Worm (Caenorhabditis elegans) whole organism, L3 larva: ENCODE measurements around the gene erfa-3.

Experiments used
- aly-2 ChIP-seq: fragments of 150-350 bp; optimal IDR thresholded peaks from 2 replicates; lab custom pipeline; 2014; ENCODE audit warnings: missing biosample characterization, missing genetic modification characterization
- ama-1 ChIP-seq: fragments of 150-350 bp; optimal IDR thresholded peaks from 2 replicates; lab custom pipeline; 2018
- ceh-28 ChIP-seq: fragments of 150-350 bp; optimal IDR thresholded peaks from 2 replicates; lab custom pipeline; 2014; ENCODE audit warnings: missing biosample characterization, missing genetic modification reagents, missing genetic modification characterization
- ceh-82 ChIP-seq: fragments of 150-350 bp; optimal IDR thresholded peaks from 2 replicates; lab custom pipeline; 2014; ENCODE audit warnings: missing biosample characterization, missing genetic modification characterization
- egl-5 ChIP-seq: fragments of 150-350 bp; optimal IDR thresholded peaks from 2 replicates; lab custom pipeline; 2017; ENCODE audit warnings: missing biosample characterization, missing genetic modification reagents, missing genetic modification characterization, inconsistent platforms
- fkh-10 ChIP-seq: sonication (generic microtip); optimal IDR thresholded peaks from 2 replicates; lab custom pipeline; 2017; ENCODE audit warnings: missing biosample characterization, missing genetic modification reagents, missing genetic modification characterization
- fos-1 ChIP-seq: fragments of 150-350 bp; optimal IDR thresholded peaks from 2 replicates; lab custom pipeline; 2014; ENCODE audit warnings: missing biosample characterization, missing genetic modification characterization
- mdl-1 ChIP-seq: fragments of 150-350 bp; optimal IDR thresholded peaks from 2 replicates; lab custom pipeline; 2014; ENCODE audit warnings: missing biosample characterization, missing genetic modification characterization
- nhr-76 ChIP-seq: fragments of 150-350 bp; sonication (generic microtip); optimal IDR thresholded peaks from 5 replicates; lab custom pipeline; 2014; ENCODE audit warnings: missing biosample characterization, missing genetic modification characterization
- pha-4 ChIP-seq: fragments of 150-350 bp; optimal IDR thresholded peaks from 2 replicates; lab custom pipeline; 2014; ENCODE audit warnings: missing biosample characterization, missing genetic modification reagents, missing genetic modification characterization
- pqm-1 ChIP-seq: fragments of 150-350 bp; optimal IDR thresholded peaks from 2 replicates; lab custom pipeline; 2017; ENCODE audit warnings: missing biosample characterization, missing genetic modification characterization, inconsistent platforms
- skn-1 ChIP-seq: fragments of 150-350 bp; optimal IDR thresholded peaks from 2 replicates; lab custom pipeline; 2014; ENCODE audit warnings: missing biosample characterization, missing genetic modification characterization
- unc-62 ChIP-seq: fragments of 150-350 bp; sonication (generic microtip); optimal IDR thresholded peaks from 4 replicates; lab custom pipeline; 2014; ENCODE audit warnings: missing biosample characterization, missing genetic modification reagents, missing genetic modification characterization
- ztf-11 ChIP-seq: fragments of 150-350 bp; optimal IDR thresholded peaks from 2 replicates; lab custom pipeline; 2014; ENCODE audit warnings: missing biosample characterization, missing genetic modification characterization

- TF ChIP-seq ztf-11 (tag; lab: Kevin White, UChicago), result no peak
- TF ChIP-seq fkh-10 (GFP tag; lab: Kevin White, UChicago), result no peak
- no peak for TF ChIP-seq pqm-1 (tag; lab: Kevin White, UChicago)
- no peak for TF ChIP-seq mdl-1 (tag; lab: Kevin White, UChicago)
- TF ChIP-seq nhr-76 (tag; lab: Kevin White, UChicago), result no peak
- no peak for TF ChIP-seq unc-62 (GFP tag; lab: Kevin White, UChicago)
- TF ChIP-seq ama-1 (lab: Kevin White, UChicago), result no peak
- TF ChIP-seq skn-1 (tag; lab: Kevin White, UChicago), result no peak
- no peak for TF ChIP-seq fos-1 (tag; lab: Kevin White, UChicago)
- TF ChIP-seq aly-2 (tag; lab: Kevin White, UChicago), result no peak
- TF ChIP-seq egl-5 (tag; lab: Kevin White, UChicago), result no peak
- TF ChIP-seq ceh-28, result no peak
- no peak for TF ChIP-seq pha-4
- no peak for TF ChIP-seq ceh-82 (tag; lab: Kevin White, UChicago)
Observed at ce11 chrV:11060239-11060984, 52.5 kb downstream of the erfa-3 start, which contains the start of gene T04C12.11.
